Fruit fly (Drosophila melanogaster): ENCODE results near the gene CG17375.

dm6 chr2L:6833661-6834073 lies 28.1 kb upstream of the CG17375 start:
- TF ChIP-seq gt (GFP tag; IDR thresholded peaks at IDR 0.05) (no peak), Sox100B (GFP tag; optimal IDR thresholded peaks at IDR 0.05) (no peak), Six4 (GFP tag; optimal IDR thresholded peaks at IDR 0.05) (no peak), toy (GFP tag; IDR thresholded peaks at IDR 0.05) (no peak), Oaz (GFP tag; IDR thresholded peaks at IDR 0.05) (no peak), zfh2 (GFP tag; optimal IDR thresholded peaks at IDR 0.05) (no peak), GATAe (GFP tag; conservative IDR thresholded peaks at IDR 0.05) (no peak; the same call in 1 of the 2 replicates), Hr39 (optimal IDR thresholded peaks at IDR 0.05) (no peak), CG11695 (GFP tag; IDR thresholded peaks at IDR 0.05) (no peak), CG4617 (GFP tag; optimal IDR thresholded peaks at IDR 0.05; ENCODE audit: borderline replicate concordance) (no peak), CG12104 (GFP tag; optimal IDR thresholded peaks at IDR 0.05) (no peak), Abd-B (GFP tag; optimal IDR thresholded peaks at IDR 0.05) (no peak), usp (GFP tag; optimal IDR thresholded peaks at IDR 0.05) (no peak), CG10462 (GFP tag; optimal IDR thresholded peaks at IDR 0.05) (no peak)
